Worm (Caenorhabditis elegans) whole organism, L1 larva: ENCODE measurements around the gene str-254.

Source experiments
- lin-15B ChIP-seq: fragments of 150-350 bp; sonication (generic microtip); optimal IDR thresholded peaks from 3 replicates; lab custom pipeline; 2014; ENCODE audit warnings: missing biosample characterization, missing genetic modification characterization
- nhr-77 ChIP-seq: fragments of 150-350 bp; optimal IDR thresholded peaks from 2 replicates; lab custom pipeline; 2014; ENCODE audit warnings: missing biosample characterization, missing genetic modification characterization
- pag-3 ChIP-seq: sonication (generic microtip); optimal IDR thresholded peaks from 2 replicates; lab custom pipeline; 2017; ENCODE audit warnings: missing genetic modification characterization, mild to moderate bottlenecking, missing compliant biosample characterization, antibody characterized with exemption, borderline replicate concordance; ENCODE audit not compliant: insufficient read depth

DNA sequence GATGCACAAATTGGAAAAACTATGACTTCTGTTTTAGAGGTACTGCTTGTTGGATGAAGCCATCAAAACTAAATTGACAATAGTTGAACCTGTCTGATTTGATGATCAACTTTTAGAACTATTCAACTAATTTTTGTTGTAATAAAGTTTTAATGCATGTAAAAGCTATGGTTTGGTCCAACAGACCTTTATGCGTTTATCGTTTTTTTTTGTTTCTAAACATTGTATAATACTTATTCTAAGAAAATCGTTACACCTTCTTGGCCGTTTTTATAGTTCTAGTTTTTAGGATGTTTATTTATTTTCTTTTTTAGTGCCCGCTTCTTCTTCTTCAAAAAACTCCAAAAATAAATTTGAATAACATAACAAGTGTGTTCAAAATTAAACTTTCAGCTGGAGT lies 10.4 kb upstream of the str-254 start, which contains the start of gene F10A3.12:
- TF ChIP-seq lin-15B (no peak), nhr-77 (tag; lab: Kevin White, UChicago) (no peak), pag-3 (tag; lab: Kevin White, UChicago) (no peak)
